Worm (Caenorhabditis elegans) whole organism, early embryonic: Measurements from ENCODE around the gene C17B7.9.

Experiments
- aly-1 ChIP-seq: sonication (generic microtip); optimal IDR thresholded peaks from 2 replicates; lab custom pipeline; 2016; ENCODE audit warnings: missing genetic modification characterization, missing compliant biosample characterization
- ama-1 ChIP-seq: fragments of 150-350 bp; optimal IDR thresholded peaks from 2 replicates; lab custom pipeline; 2014
- ets-7 ChIP-seq: sonication (generic microtip); optimal IDR thresholded peaks from 2 replicates; lab custom pipeline; 2016; ENCODE audit warnings: missing genotype, missing genetic modification characterization, missing compliant biosample characterization
- flt-1 ChIP-seq: fragments of 200-800 bp; sonication (Bioruptor generic); IDR thresholded peaks from 2 replicates; pipeline ENCODE4 v1.3.6; 2022; ENCODE audit warnings: missing genetic modification characterization, missing compliant biosample characterization
- hmbx-1 ChIP-seq: sonication (generic microtip); optimal IDR thresholded peaks from 2 replicates; lab custom pipeline; 2016; ENCODE audit warnings: mild to moderate bottlenecking, missing genetic modification characterization, missing compliant biosample characterization
- pes-1 ChIP-seq: fragments of 200-800 bp; sonication (Bioruptor generic); IDR thresholded peaks from 2 replicates; pipeline ENCODE4 v1.3.6; 2022; ENCODE audit warnings: missing genetic modification reagents, missing genetic modification characterization, missing compliant biosample characterization
- sea-1 ChIP-seq: fragments of 200-800 bp; sonication (Bioruptor generic); conservative IDR thresholded peaks from 2 replicates; pipeline ENCODE4 v1.3.6; 2022; ENCODE audit warnings: missing genetic modification characterization, missing compliant biosample characterization
- tbx-37 ChIP-seq: fragments of 200-800 bp; sonication (Bioruptor generic); conservative IDR thresholded peaks from 2 replicates; pipeline ENCODE4 v1.3.6; 2022; ENCODE audit warnings: missing genetic modification reagents, missing genetic modification characterization, missing compliant biosample characterization
- tra-4 ChIP-seq: sonication (generic microtip); optimal IDR thresholded peaks from 2 replicates; lab custom pipeline; 2017; ENCODE audit warnings: missing genetic modification characterization, missing compliant biosample characterization

DNA sequence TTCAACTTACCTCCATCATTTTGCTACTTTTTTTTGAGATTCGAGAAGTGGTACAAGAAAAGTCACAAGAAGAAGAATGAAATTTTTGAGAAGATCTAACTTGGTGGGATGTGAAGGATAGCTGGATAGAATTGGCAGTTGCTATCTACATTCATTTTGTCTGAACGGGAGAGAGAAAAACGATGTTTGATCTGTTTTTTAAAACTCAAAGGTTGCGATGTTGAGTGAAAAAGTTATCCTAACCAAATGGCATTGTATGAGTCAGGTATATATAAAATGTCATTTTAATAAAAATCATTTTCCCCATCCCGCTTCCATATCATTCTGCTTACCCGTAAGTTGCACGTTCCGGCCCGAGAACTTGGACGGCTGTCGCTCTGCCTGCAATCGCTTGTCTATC lies 42.7 kb downstream of the C17B7.9 start, which contains the start of gene F35F10.6:
- no peak for TF ChIP-seq aly-1 (tag; lab: Kevin White, UChicago)
- TF ChIP-seq ama-1 (lab: Kevin White, UChicago): no peak
- no peak for TF ChIP-seq ets-7
- TF ChIP-seq tbx-37 (GFP tag; lab: Robert Waterston, UW): no peak
- no peak for TF ChIP-seq flt-1 (GFP tag; lab: Robert Waterston, UW)
- TF ChIP-seq sea-1 (GFP tag; lab: Robert Waterston, UW): no peak
- no peak for TF ChIP-seq hmbx-1 (tag; lab: Kevin White, UChicago)
- TF ChIP-seq pes-1 (GFP tag; lab: Robert Waterston, UW): no peak
- TF ChIP-seq tra-4 (tag; lab: Kevin White, UChicago): no peak
